Worm (Caenorhabditis elegans) whole organism, L2 larva: ENCODE measurements around the gene Y17G9B.4.
"Not testable (repeated sequence)": the region's sequence is repeated elsewhere in the genome, so short reads cannot be mapped to it uniquely, and the experiment has no call there.

ENCODE experiments used
- C34F6.9 ChIP-seq: fragments of 150-350 bp; optimal IDR thresholded peaks from 2 replicates; lab custom pipeline; 2014; ENCODE audit warnings: missing biosample characterization, missing genetic modification characterization
- F13H6.1 ChIP-seq: sonication (generic microtip); optimal IDR thresholded peaks from 2 replicates; lab custom pipeline; 2016; ENCODE audit warnings: missing genetic modification characterization, missing compliant biosample characterization
- ama-1 ChIP-seq: fragments of 150-350 bp; optimal IDR thresholded peaks from 2 replicates; lab custom pipeline; 2018; ENCODE audit warnings: inconsistent platforms
- ceh-16 ChIP-seq: fragments of 150-350 bp; optimal IDR thresholded peaks from 2 replicates; lab custom pipeline; 2014; ENCODE audit warnings: missing biosample characterization, missing genetic modification characterization
- ceh-82 ChIP-seq: fragments of 150-350 bp; optimal IDR thresholded peaks from 2 replicates; lab custom pipeline; 2014; ENCODE audit warnings: missing biosample characterization, missing genetic modification characterization
- crh-2 ChIP-seq: sonication (generic microtip); optimal IDR thresholded peaks from 2 replicates; lab custom pipeline; 2017; ENCODE audit warnings: missing biosample characterization, missing genetic modification characterization
- dmd-4 ChIP-seq: sonication (generic microtip); optimal IDR thresholded peaks from 2 replicates; lab custom pipeline; 2017; ENCODE audit warnings: missing biosample characterization, missing genetic modification characterization
- egl-27 ChIP-seq: sonication (generic microtip); optimal IDR thresholded peaks from 3 replicates; lab custom pipeline; 2017; ENCODE audit warnings: missing biosample characterization, missing genetic modification reagents, missing genetic modification characterization
- gmeb-1 ChIP-seq: fragments of 150-350 bp; optimal IDR thresholded peaks from 2 replicates; lab custom pipeline; 2014; ENCODE audit warnings: missing biosample characterization, missing genetic modification characterization
- lsy-2 ChIP-seq, 2 experiments: fragments of 150-350 bp in 1 of 2; sonication (generic microtip) in 1 of 2; optimal IDR thresholded peaks; 2 replicates each; lab custom pipeline; 2014 to 2017; ENCODE audit warnings: missing biosample characterization in 2 of 2, missing genetic modification characterization in 2 of 2
- mab-5 ChIP-seq: fragments of 150-350 bp; optimal IDR thresholded peaks from 2 replicates; lab custom pipeline; 2014; ENCODE audit warnings: missing biosample characterization, missing genetic modification characterization
- mbf-1 ChIP-seq: sonication (generic microtip); optimal IDR thresholded peaks from 2 replicates; lab custom pipeline; 2017; ENCODE audit warnings: missing biosample characterization, missing genetic modification characterization
- mdl-1 ChIP-seq, 2 experiments: fragments of 150-350 bp in 1 of 2; sonication (generic microtip) in 1 of 2; optimal IDR thresholded peaks; 2 replicates each; lab custom pipeline; 2017; ENCODE audit warnings: missing biosample characterization in 2 of 2, missing genetic modification characterization in 2 of 2
- nhr-10 ChIP-seq: sonication (generic microtip); optimal IDR thresholded peaks from 2 replicates; lab custom pipeline; 2017; ENCODE audit warnings: missing biosample characterization, missing genetic modification characterization
- nhr-11 ChIP-seq: fragments of 150-350 bp; optimal IDR thresholded peaks from 2 replicates; lab custom pipeline; 2014; ENCODE audit warnings: missing biosample characterization, missing genetic modification characterization
- nhr-12 ChIP-seq: fragments of 150-350 bp; optimal IDR thresholded peaks from 2 replicates; lab custom pipeline; 2014; ENCODE audit warnings: missing biosample characterization, missing genetic modification characterization
- nhr-23 ChIP-seq: fragments of 150-350 bp; optimal IDR thresholded peaks from 2 replicates; lab custom pipeline; 2014; ENCODE audit warnings: missing biosample characterization, missing genetic modification reagents, missing genetic modification characterization
- nhr-25 ChIP-seq: fragments of 150-350 bp; sonication (generic microtip); optimal IDR thresholded peaks from 3 replicates; lab custom pipeline; 2014; ENCODE audit warnings: missing biosample characterization, missing genetic modification characterization
- nhr-6 ChIP-seq: fragments of 150-350 bp; optimal IDR thresholded peaks from 2 replicates; lab custom pipeline; 2014; ENCODE audit warnings: missing biosample characterization, missing genetic modification characterization
- nhr-77 ChIP-seq: fragments of 150-350 bp; optimal IDR thresholded peaks from 2 replicates; lab custom pipeline; 2014; ENCODE audit warnings: missing biosample characterization, missing genetic modification characterization
- sem-4 ChIP-seq: fragments of 150-350 bp; optimal IDR thresholded peaks from 2 replicates; lab custom pipeline; 2014; ENCODE audit warnings: missing biosample characterization, missing genetic modification reagents, missing genetic modification characterization
- skn-1 ChIP-seq: sonication (generic microtip); optimal IDR thresholded peaks from 2 replicates; lab custom pipeline; 2017; ENCODE audit warnings: missing biosample characterization, missing genetic modification characterization
- sma-3 ChIP-seq: sonication (generic microtip); optimal IDR thresholded peaks from 2 replicates; lab custom pipeline; 2016; ENCODE audit warnings: missing genetic modification reagents, missing genetic modification characterization, missing compliant biosample characterization
- sma-9 ChIP-seq, 2 experiments: fragments of 150-350 bp in 1 of 2; sonication (generic microtip) in 1 of 2; optimal IDR thresholded peaks; 2 replicates each; lab custom pipeline; 2014 to 2016; ENCODE audit warnings: missing genetic modification characterization in 2 of 2, mild to moderate bottlenecking in 1 of 2, missing biosample characterization in 1 of 2, missing compliant biosample characterization in 1 of 2, missing genetic modification reagents in 1 of 2, moderate library complexity in 1 of 2
- snpc-4 ChIP-seq: fragments of 150-350 bp; optimal IDR thresholded peaks from 2 replicates; lab custom pipeline; 2014; ENCODE audit warnings: missing biosample characterization, missing genetic modification characterization
- unc-39 ChIP-seq: fragments of 150-350 bp; optimal IDR thresholded peaks from 2 replicates; lab custom pipeline; 2014; ENCODE audit warnings: missing biosample characterization, missing genetic modification characterization
- unc-55 ChIP-seq: fragments of 150-350 bp; sonication (generic microtip); optimal IDR thresholded peaks from 3 replicates; lab custom pipeline; 2014; ENCODE audit warnings: missing biosample characterization, missing genetic modification reagents, missing genetic modification characterization
- zag-1 ChIP-seq: fragments of 150-350 bp; optimal IDR thresholded peaks from 2 replicates; lab custom pipeline; 2014; ENCODE audit warnings: missing biosample characterization, missing genetic modification characterization
- ztf-11 ChIP-seq: sonication (generic microtip); optimal IDR thresholded peaks from 2 replicates; lab custom pipeline; 2017; ENCODE audit warnings: missing biosample characterization, missing genetic modification characterization
- ztf-4 ChIP-seq: fragments of 150-350 bp; optimal IDR thresholded peaks from 2 replicates; lab custom pipeline; 2014; ENCODE audit warnings: missing biosample characterization, missing genetic modification characterization

The Y17G9B.4 gene

ce11 chrIV:4710459-4710858, 41.5 kb upstream of the Y17G9B.4 start, which contains the start of gene cif-1:
cif-1 (minus strand) TSS chrIV:4710755.
- TF ChIP-seq nhr-77 (tag; lab: Kevin White, UChicago) (no peak), crh-2 (tag; lab: Kevin White, UChicago) (no peak), ceh-82 (tag; lab: Kevin White, UChicago) (no peak), egl-27 (tag; lab: Kevin White, UChicago) (no peak), nhr-6 (tag; lab: Kevin White, UChicago) (no peak), lsy-2 (tag; optimal IDR thresholded peaks at IDR 0.05; lab: Kevin White, UChicago) (no peak), zag-1 (tag; lab: Kevin White, UChicago) (no peak), skn-1 (tag; lab: Kevin White, UChicago) (no peak), sem-4 (tag; lab: Kevin White, UChicago) (no peak), C34F6.9 (tag; lab: Kevin White, UChicago) (no peak), snpc-4 (tag; lab: Kevin White, UChicago) (no peak), ceh-16 (tag; lab: Kevin White, UChicago) (no peak), dmd-4 (tag; lab: Kevin White, UChicago) (no peak), nhr-11 (tag; lab: Kevin White, UChicago) (no peak), mab-5 (tag; lab: Kevin White, UChicago) (no peak), unc-55 (GFP tag; lab: Kevin White, UChicago) (no peak), ama-1 (no peak)

ce11 chrIV:4712376-4712775, 39.5 kb upstream of the Y17G9B.4 start, which contains the start of gene yars-2:
yars-2 (minus strand) TSS chrIV:4712624.
- peak; percentile 0 for TF ChIP-seq C34F6.9 (tag; lab: Kevin White, UChicago)
- no peak for TF ChIP-seq nhr-12 (tag; lab: Kevin White, UChicago)
- peak; percentile 29 for TF ChIP-seq sma-3 (GFP tag; lab: Kevin White, UChicago)
- TF ChIP-seq lsy-2 (tag; optimal IDR thresholded peaks at IDR 0.05; lab: Kevin White, UChicago), result peak in 1 of 2 experiments; percentile 32
- peak; percentile 5 for TF ChIP-seq unc-55 (GFP tag; lab: Kevin White, UChicago)

- TF ChIP-seq sma-9 (GFP tag; optimal IDR thresholded peaks at IDR 0.05; lab: Kevin White, UChicago); sma-9 (tag; optimal IDR thresholded peaks at IDR 0.05; lab: Kevin White, UChicago); ceh-82 (tag; lab: Kevin White, UChicago); ztf-11 (tag; lab: Kevin White, UChicago): not testable (repeated sequence)
Observed at ce11 chrIV:4715785-4716184, 36.1 kb upstream of the Y17G9B.4 start, which contains the start of gene miro-1. miro-1 (minus strand) TSS chrIV:4715807.

ce11 chrIV:4720522-4720921, 31.4 kb upstream of the Y17G9B.4 start:
- TF ChIP-seq F13H6.1 (tag; lab: Kevin White, UChicago) (peak; percentile 14), unc-55 (GFP tag; lab: Kevin White, UChicago) (peak; percentile 2), C34F6.9 (tag; lab: Kevin White, UChicago) (peak; percentile 8), gmeb-1 (tag; lab: Kevin White, UChicago) (peak; percentile 17), sma-3 (GFP tag; lab: Kevin White, UChicago) (peak; percentile 22), lsy-2 (tag; optimal IDR thresholded peaks at IDR 0.05; lab: Kevin White, UChicago) (peak; percentile 77 to 85)

- TF ChIP-seq sem-4 (tag; lab: Kevin White, UChicago) (no peak), nhr-11 (tag; lab: Kevin White, UChicago) (no peak), ceh-82 (tag; lab: Kevin White, UChicago) (no peak), skn-1 (tag; lab: Kevin White, UChicago) (no peak), zag-1 (tag; lab: Kevin White, UChicago) (no peak), C34F6.9 (tag; lab: Kevin White, UChicago) (no peak), mbf-1 (tag; lab: Kevin White, UChicago) (no peak), unc-39 (tag; lab: Kevin White, UChicago) (no peak), crh-2 (tag; lab: Kevin White, UChicago) (no peak), nhr-10 (no peak), mdl-1 (tag; optimal IDR thresholded peaks at IDR 0.05; lab: Kevin White, UChicago) (no peak), nhr-23 (tag; lab: Kevin White, UChicago) (no peak), nhr-6 (tag; lab: Kevin White, UChicago) (no peak), ztf-4 (no peak), ztf-11 (tag; lab: Kevin White, UChicago) (no peak)
Observed at ce11 chrIV:4723687-4724086, 28.2 kb upstream of the Y17G9B.4 start.

ce11 chrIV:4724562-4724961, 27.4 kb upstream of the Y17G9B.4 start, which contains the start of gene K08F11.1:
K08F11.1 (plus strand) TSS chrIV:4724862.
- TF ChIP-seq nhr-25, result no peak
